Worm (Caenorhabditis elegans) whole organism, young adult: ENCODE measurements around the gene R07E5.6.

Experiments
- B0019.2 ChIP-seq: fragments of 200-800 bp; sonication (Bioruptor generic); conservative IDR thresholded peaks from 2 replicates; pipeline ENCODE4 v1.3.6; 2022; ENCODE audit warnings: missing genetic modification reagents, missing genetic modification characterization, missing compliant biosample characterization
- B0261.1 ChIP-seq: sonication (generic microtip); optimal IDR thresholded peaks from 2 replicates; lab custom pipeline; 2016; ENCODE audit warnings: mild to moderate bottlenecking, missing genetic modification characterization, moderate library complexity, missing compliant biosample characterization
- C17E4.6 ChIP-seq: fragments of 200-800 bp; sonication (Bioruptor generic); IDR thresholded peaks from 2 replicates; pipeline ENCODE4 v1.3.6; 2022; ENCODE audit warnings: missing genetic modification reagents, missing genetic modification characterization, missing compliant biosample characterization
- F37B4.10 ChIP-seq: fragments of 200-800 bp; sonication (Bioruptor generic); IDR thresholded peaks from 2 replicates; pipeline ENCODE4 v1.3.6; 2022; ENCODE audit warnings: missing genetic modification characterization, missing compliant biosample characterization
- F55B11.4 ChIP-seq: sonication (generic microtip); optimal IDR thresholded peaks from 2 replicates; lab custom pipeline; 2016; ENCODE audit warnings: missing compliant biosample characterization, missing genetic modification characterization, borderline replicate concordance; ENCODE audit not compliant: insufficient read depth
- Y53F4B.3 ChIP-seq: fragments of 200-800 bp; sonication (Bioruptor generic); IDR thresholded peaks from 2 replicates; pipeline ENCODE4 v1.3.6; 2022; ENCODE audit warnings: missing genetic modification reagents, missing genetic modification characterization, missing compliant biosample characterization
- Y53G8AR.9 ChIP-seq: fragments of 200-800 bp; sonication (Bioruptor generic); conservative IDR thresholded peaks from 2 replicates; pipeline ENCODE4 v1.3.6; 2022; ENCODE audit warnings: missing genetic modification reagents, missing genetic modification characterization, missing compliant biosample characterization
- Y56A3A.18 ChIP-seq: fragments of 200-800 bp; sonication (Bioruptor generic); IDR thresholded peaks from 2 replicates; pipeline ENCODE4 v1.3.6; 2022; ENCODE audit warnings: missing genetic modification reagents, missing genetic modification characterization, missing compliant biosample characterization
- aptf-2 ChIP-seq: fragments of 200-800 bp; sonication (Bioruptor generic); conservative IDR thresholded peaks from 2 replicates; pipeline ENCODE4 v1.3.6; 2022; ENCODE audit warnings: missing genetic modification reagents, missing genetic modification characterization, missing compliant biosample characterization
- aptf-3 ChIP-seq: fragments of 200-800 bp; sonication (Bioruptor generic); IDR thresholded peaks from 2 replicates; pipeline ENCODE4 v1.3.6; 2022; ENCODE audit warnings: missing genetic modification characterization, missing compliant biosample characterization
- ceh-58 ChIP-seq: fragments of 200-800 bp; sonication (Bioruptor generic); IDR thresholded peaks from 2 replicates; pipeline ENCODE4 v1.3.6; 2022; ENCODE audit warnings: missing genetic modification characterization, missing compliant biosample characterization
- dox-1 ChIP-seq: fragments of 200-800 bp; sonication (Bioruptor generic); IDR thresholded peaks from 2 replicates; pipeline ENCODE4 v1.3.6; 2022; ENCODE audit warnings: missing genetic modification reagents, missing genetic modification characterization, missing compliant biosample characterization
- dpff-1 ChIP-seq: sonication (generic microtip); optimal IDR thresholded peaks from 2 replicates; lab custom pipeline; 2017; ENCODE audit warnings: mild to moderate bottlenecking, missing genetic modification characterization, missing compliant biosample characterization
- egrh-3 ChIP-seq: fragments of 200-800 bp; sonication (Bioruptor generic); IDR thresholded peaks from 2 replicates; pipeline ENCODE4 v1.3.6; 2022; ENCODE audit warnings: missing genetic modification reagents, missing genetic modification characterization, missing compliant biosample characterization
- ets-4 ChIP-seq: fragments of 200-800 bp; sonication (Bioruptor generic); optimal IDR thresholded peaks from 2 replicates; lab custom pipeline; 2018; ENCODE audit warnings: mild to moderate bottlenecking, missing genetic modification characterization, missing compliant biosample characterization
- fkh-3 ChIP-seq: sonication (generic microtip); optimal IDR thresholded peaks from 2 replicates; lab custom pipeline; 2016; ENCODE audit warnings: mild to moderate bottlenecking, missing genetic modification characterization, missing compliant biosample characterization
- hrde-1 ChIP-seq: sonication (generic microtip); optimal IDR thresholded peaks from 2 replicates; lab custom pipeline; 2016; ENCODE audit warnings: missing genetic modification characterization, mild to moderate bottlenecking, missing compliant biosample characterization, moderate library complexity, missing genotype, missing genetic modification reagents, borderline replicate concordance
- lin-35 ChIP-seq, 3 experiments: fragments of 150-350 bp in 2 of 3; sonication (generic microtip) in 1 of 3; optimal IDR thresholded peaks; 2 replicates each; lab custom pipeline; 2014 to 2018; ENCODE audit warnings: missing biosample characterization in 3 of 3, missing genetic modification characterization in 3 of 3, missing genetic modification reagents in 3 of 3
- lin-54 ChIP-seq: fragments of 200-800 bp; sonication (Bioruptor generic); optimal IDR thresholded peaks from 2 replicates; lab custom pipeline; 2018; ENCODE audit warnings: mild to moderate bottlenecking, missing genetic modification characterization, missing compliant biosample characterization
- nfya-1 ChIP-seq: sonication (generic microtip); optimal IDR thresholded peaks from 2 replicates; lab custom pipeline; 2017; ENCODE audit warnings: antibody characterized with exemption, missing compliant biosample characterization, missing genetic modification characterization, borderline replicate concordance; ENCODE audit not compliant: insufficient read depth
- nhr-80 ChIP-seq: sonication (generic microtip); optimal IDR thresholded peaks from 2 replicates; lab custom pipeline; 2016; ENCODE audit warnings: missing genetic modification characterization, missing compliant biosample characterization
- pbrm-1 ChIP-seq: fragments of 200-800 bp; sonication (Bioruptor generic); IDR thresholded peaks from 2 replicates; pipeline ENCODE4 v1.3.6; 2022; ENCODE audit warnings: missing genetic modification reagents, missing genetic modification characterization, missing compliant biosample characterization
- rcor-1 ChIP-seq: fragments of 200-800 bp; sonication (Bioruptor generic); IDR thresholded peaks from 2 replicates; pipeline ENCODE4 v1.3.6; 2022; ENCODE audit warnings: missing genetic modification reagents, missing genetic modification characterization, missing compliant biosample characterization
- rec-8 ChIP-seq, 2 experiments: sonication (generic microtip); optimal IDR thresholded peaks; 2 replicates each; lab custom pipeline; 2016; ENCODE audit warnings: mild to moderate bottlenecking in 2 of 2, missing genetic modification characterization in 2 of 2, missing genetic modification reagents in 2 of 2, missing genotype in 2 of 2, missing biosample characterization in 1 of 2, missing compliant biosample characterization in 1 of 2, moderate library complexity in 1 of 2
- rpc-1 ChIP-seq, 2 experiments: fragments of 150-350 bp in 1 of 2; sonication (generic microtip) in 1 of 2; optimal IDR thresholded peaks; 2 replicates each; lab custom pipeline; 2014 to 2018; ENCODE audit warnings: missing biosample characterization in 1 of 2, missing genetic modification characterization in 1 of 2, missing genetic modification reagents in 1 of 2, missing genotype in 1 of 2
- snpc-1.1 ChIP-seq: sonication (generic microtip); optimal IDR thresholded peaks from 2 replicates; lab custom pipeline; 2017; ENCODE audit warnings: missing genetic modification characterization, mild to moderate bottlenecking, missing compliant biosample characterization, antibody characterized with exemption, moderate library complexity, missing genotype, missing genetic modification reagents; ENCODE audit not compliant: insufficient read depth
- zfh-2 ChIP-seq: fragments of 200-800 bp; sonication (Bioruptor generic); conservative IDR thresholded peaks from 2 replicates; pipeline ENCODE4 v1.3.6; 2022; ENCODE audit warnings: missing genetic modification reagents, missing genetic modification characterization, missing compliant biosample characterization
- zim-3 ChIP-seq: sonication (generic microtip); optimal IDR thresholded peaks from 2 replicates; lab custom pipeline; 2017; ENCODE audit warnings: mild to moderate bottlenecking, missing genetic modification characterization, moderate library complexity, missing compliant biosample characterization
- ztf-18 ChIP-seq: sonication (generic microtip); optimal IDR thresholded peaks from 2 replicates; lab custom pipeline; 2016; ENCODE audit warnings: missing genotype, mild to moderate bottlenecking, missing genetic modification characterization, missing compliant biosample characterization
- ztf-26 ChIP-seq: sonication (generic microtip); optimal IDR thresholded peaks from 2 replicates; lab custom pipeline; 2017; ENCODE audit warnings: missing genetic modification characterization, missing compliant biosample characterization
- ztf-28 ChIP-seq: fragments of 200-800 bp; sonication (Bioruptor generic); IDR thresholded peaks from 2 replicates; pipeline ENCODE4 v1.3.6; 2022; ENCODE audit warnings: missing genetic modification reagents, missing genetic modification characterization, missing compliant biosample characterization

R07E5.6 gene

DNA sequence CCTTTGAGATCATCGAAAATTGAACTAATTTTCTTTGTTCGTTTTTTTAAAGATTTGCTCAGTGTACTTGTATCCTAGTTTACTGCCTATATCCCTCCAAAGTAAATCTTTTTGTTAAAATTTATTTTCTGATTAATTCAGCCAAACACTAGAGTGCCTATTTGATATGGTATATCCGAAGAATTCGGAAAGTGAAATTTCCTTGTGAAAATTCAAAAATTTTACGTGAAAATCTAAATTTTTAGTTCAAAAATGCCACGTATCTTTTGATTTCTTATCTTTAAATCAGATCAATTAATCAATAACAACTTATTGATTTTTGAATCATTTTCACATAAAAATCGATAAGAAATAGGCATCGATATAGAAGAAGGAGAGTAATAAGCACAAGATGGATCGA is at the start of gene R07E5.6:
Gene R07E5.6 (plus strand): TSS at position 301 of the 400 bp plus-strand sequence.
- TF ChIP-seq dox-1 (GFP tag; lab: Robert Waterston, UW) (no peak), F37B4.10 (GFP tag; lab: Robert Waterston, UW) (no peak), ztf-28 (GFP tag; lab: Robert Waterston, UW) (no peak), pbrm-1 (GFP tag; lab: Robert Waterston, UW) (no peak), nfya-1 (tag; lab: Kevin White, UChicago) (no peak)

DNA sequence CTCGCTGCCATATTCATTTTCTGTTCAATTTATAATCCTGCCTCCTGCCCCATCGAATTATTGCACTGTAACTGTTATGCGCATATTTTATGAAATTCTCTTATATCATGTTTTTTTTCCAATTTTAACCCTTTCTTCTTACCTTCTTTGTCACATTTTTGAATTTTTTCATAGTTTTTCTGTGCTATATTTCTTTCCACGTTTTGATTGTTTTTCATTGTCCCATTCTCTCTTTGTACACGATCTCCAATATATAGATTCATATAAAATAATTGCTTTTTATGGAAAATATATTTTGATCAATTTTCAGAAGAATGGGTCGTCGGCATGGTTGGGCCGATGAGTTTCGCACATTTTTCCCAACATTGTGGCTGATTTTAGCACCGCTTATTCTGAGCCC is 48.8 kb upstream of the R07E5.6 start, which contains the start of gene B0285.6:
Gene B0285.6 (plus strand): TSS at position 301 of the 400 bp plus-strand sequence.
- TF ChIP-seq rec-8 (tag; optimal IDR thresholded peaks at IDR 0.05; lab: Kevin White, UChicago) (no peak), zfh-2 (GFP tag; lab: Robert Waterston, UW) (no peak), B0019.2 (GFP tag; lab: Robert Waterston, UW) (no peak), lin-35 (GFP tag; optimal IDR thresholded peaks at IDR 0.05; lab: Kevin White, UChicago) (no peak), rpc-1 (optimal IDR thresholded peaks at IDR 0.05; lab: Kevin White, UChicago) (no peak), rpc-1 (tag; optimal IDR thresholded peaks at IDR 0.05; lab: Kevin White, UChicago) (no peak), lin-54 (GFP tag; lab: Kevin White, UChicago) (no peak), F55B11.4 (no peak), aptf-2 (GFP tag; lab: Robert Waterston, UW) (no peak), B0261.1 (tag; lab: Kevin White, UChicago) (no peak), snpc-1.1 (no peak), ets-4 (no peak), zim-3 (no peak), Y53F4B.3 (no peak), egrh-3 (GFP tag; lab: Robert Waterston, UW) (no peak)

DNA sequence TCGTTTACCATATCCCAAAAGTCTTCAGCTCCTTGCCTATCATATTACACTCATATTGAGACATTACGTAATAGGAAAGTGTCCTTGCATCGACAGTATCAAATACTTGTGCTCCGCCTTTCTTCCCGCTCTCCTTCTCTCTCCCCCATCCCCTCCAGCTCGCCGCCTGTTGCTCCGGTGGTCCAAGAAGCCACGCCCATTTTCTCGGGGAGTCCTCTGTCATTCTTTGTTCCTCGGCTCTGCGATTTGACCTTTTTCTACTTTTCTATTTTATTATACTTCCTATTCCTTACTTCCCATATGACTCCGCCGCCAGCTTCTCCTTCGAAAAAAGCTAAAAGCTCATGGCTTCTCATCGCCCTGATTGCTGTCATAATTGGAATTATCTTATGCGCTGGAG is 42.2 kb upstream of the R07E5.6 start, which contains the start of gene mnp-1:
Gene mnp-1 (plus strand): TSS at position 211 of the 400 bp plus-strand sequence.
- TF ChIP-seq ztf-26 (tag; lab: Kevin White, UChicago), result no peak
- TF ChIP-seq rcor-1, result no peak
- no peak for TF ChIP-seq C17E4.6
- TF ChIP-seq hrde-1 (tag; lab: Kevin White, UChicago), result no peak
- TF ChIP-seq Y56A3A.18, result no peak
- no peak for TF ChIP-seq zfh-2 (GFP tag; lab: Robert Waterston, UW)
- no peak for TF ChIP-seq Y53G8AR.9 (GFP tag; lab: Robert Waterston, UW)

DNA sequence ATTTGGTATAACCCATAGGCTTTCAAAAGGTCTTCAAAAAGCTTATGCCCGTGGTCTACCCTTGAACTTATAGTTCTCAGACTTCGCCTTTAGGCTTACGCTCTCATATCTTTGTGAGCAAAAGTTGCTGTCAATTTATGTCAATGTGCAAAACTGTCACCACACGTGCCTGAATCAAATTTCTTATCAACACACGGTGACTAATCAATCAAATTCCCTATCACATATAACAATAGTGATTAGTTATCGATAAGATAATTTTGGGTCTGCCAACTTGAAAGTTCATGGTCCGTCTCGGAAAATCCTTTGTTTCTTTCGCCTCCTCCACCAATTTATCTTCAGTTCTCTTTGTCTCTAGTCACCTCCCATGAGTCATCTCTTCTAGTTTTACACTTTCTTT is 41.1 kb upstream of the R07E5.6 start:
- no peak for TF ChIP-seq aptf-3 (GFP tag; lab: Robert Waterston, UW)
- TF ChIP-seq nhr-80 (tag; lab: Kevin White, UChicago), result peak; percentile 34

DNA sequence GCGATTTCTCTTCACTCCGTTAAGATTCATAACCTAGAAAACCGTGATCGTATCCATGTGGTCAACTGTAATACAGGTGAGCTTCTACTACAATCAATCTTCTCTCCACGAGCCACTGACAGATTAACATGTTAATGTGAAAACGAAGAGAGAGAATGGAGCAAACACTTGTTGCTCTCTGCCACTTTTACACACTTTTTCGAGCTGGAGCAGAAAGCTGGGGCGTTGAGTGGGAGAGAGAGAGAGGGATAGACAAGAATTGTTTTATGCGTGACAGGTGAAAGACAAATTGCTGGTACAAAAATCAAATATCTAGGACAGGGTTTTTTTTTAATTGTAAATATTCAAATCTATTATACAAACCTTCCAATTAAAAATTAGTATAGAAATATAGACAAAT is 40.2 kb upstream of the R07E5.6 start:
- TF ChIP-seq ztf-18 (tag; lab: Kevin White, UChicago) (no peak), dox-1 (GFP tag; lab: Robert Waterston, UW) (no peak), ceh-58 (GFP tag; lab: Robert Waterston, UW) (no peak), zfh-2 (GFP tag; lab: Robert Waterston, UW) (no peak), fkh-3 (no peak), dpff-1 (tag; lab: Kevin White, UChicago) (no peak), Y53G8AR.9 (GFP tag; lab: Robert Waterston, UW) (no peak)
